1 fruit fly cellular context compared by ENCODE assay signal in genomic region chrX:3108903-3109302, dm6.
TF ChIP-seq lines count a peak whose summit lies in the region.

No protein-coding gene starts in this region.

TF ChIP-seq in whole organism, embryonic, 481 proteins besides CTCF, POLR2A, EP300 and RAD21 (continued from another document):
- TF ChIP-seq al (GFP tag; IDR thresholded peaks at IDR 0.05; lab: Robert Waterston, UW) = peak; percentile 29; the same call in 1 of the 2 replicates
- peak; percentile 15 for TF ChIP-seq CG13424 (tag; optimal IDR thresholded peaks at IDR 0.05; lab: Kevin White, UChicago)
- TF ChIP-seq CG2116 (GFP tag; optimal IDR thresholded peaks at IDR 0.05; lab: Kevin White, UChicago) = no peak
- TF ChIP-seq Taf1 (GFP tag; IDR thresholded peaks at IDR 0.05; lab: Robert Waterston, UW) = 0 out of 2 replicates have a peak, but pooled peaks have one; percentile 13
- TF ChIP-seq Mad (GFP tag; optimal IDR thresholded peaks at IDR 0.05; lab: Kevin White, UChicago) = no peak
- TF ChIP-seq Xbp1 (GFP tag; optimal IDR thresholded peaks at IDR 0.05; lab: Kevin White, UChicago) = peak; percentile 54
- peak; percentile 68 for TF ChIP-seq tgo (GFP tag; IDR thresholded peaks at IDR 0.05; lab: Robert Waterston, UW)
- peak; percentile 52 for TF ChIP-seq Atf6 (GFP tag; IDR thresholded peaks at IDR 0.05; lab: Robert Waterston, UW)
- TF ChIP-seq CG1832 (GFP tag; optimal IDR thresholded peaks at IDR 0.05; lab: Kevin White, UChicago) = no peak
- no peak for TF ChIP-seq CG18599 (GFP tag; optimal IDR thresholded peaks at IDR 0.05; lab: Kevin White, UChicago)
- peak in 1 of 2 experiments; percentile 59 for TF ChIP-seq dpn (GFP tag; optimal IDR thresholded peaks at IDR 0.05; lab: Kevin White, UChicago)
- TF ChIP-seq yki (optimal IDR thresholded peaks at IDR 0.05; lab: Kevin White, UChicago) = no peak
- TF ChIP-seq shn (GFP tag; optimal IDR thresholded peaks at IDR 0.05; lab: Kevin White, UChicago) = no peak
- peak; percentile 67 for TF ChIP-seq CG31441 (GFP tag; IDR thresholded peaks at IDR 0.05; lab: Robert Waterston, UW)
- peak; percentile 61 for TF ChIP-seq CG9817 (tag; optimal IDR thresholded peaks at IDR 0.05; lab: Kevin White, UChicago)
- TF ChIP-seq Lim3 (GFP tag; IDR thresholded peaks at IDR 0.05; lab: Robert Waterston, UW) = no peak
- peak; percentile 64 for TF ChIP-seq CG9932 (GFP tag; IDR thresholded peaks at IDR 0.05; lab: Robert Waterston, UW)
- TF ChIP-seq CG1647 (GFP tag; optimal IDR thresholded peaks at IDR 0.05; lab: Kevin White, UChicago) = no peak
- peak; percentile 25 for TF ChIP-seq ewg (GFP tag; optimal IDR thresholded peaks at IDR 0.05; lab: Kevin White, UChicago)
- TF ChIP-seq CG12659 (GFP tag; optimal IDR thresholded peaks at IDR 0.05; lab: Kevin White, UChicago) = peak; percentile 12
- peak; percentile 31; the same call in 1 of the 2 replicates for TF ChIP-seq peb (GFP tag; IDR thresholded peaks at IDR 0.05; lab: Robert Waterston, UW)
- TF ChIP-seq wdn (GFP tag; IDR thresholded peaks at IDR 0.05; lab: Robert Waterston, UW) = 0 out of 2 replicates have a peak, but pooled peaks have one; percentile 9
- 0 out of 3 replicates have a peak, but pooled peaks have one; percentile 47 for TF ChIP-seq ci (GFP tag; IDR thresholded peaks at IDR 0.05; lab: Robert Waterston, UW)
- peak; percentile 38 for TF ChIP-seq CG4404 (GFP tag; IDR thresholded peaks at IDR 0.05; lab: Robert Waterston, UW)
- peak; percentile 6 to 70 for TF ChIP-seq bsh (GFP tag; optimal IDR thresholded peaks at IDR 0.05; lab: Kevin White, UChicago)
- no peak for TF ChIP-seq ems (GFP tag; optimal IDR thresholded peaks at IDR 0.05; lab: Kevin White, UChicago)
- 0 out of 3 replicates have a peak, but pooled peaks have one; percentile 41 for TF ChIP-seq CG7357 (GFP tag; IDR thresholded peaks at IDR 0.05; lab: Robert Waterston, UW)
- TF ChIP-seq dysf (GFP tag; IDR thresholded peaks at IDR 0.05; lab: Robert Waterston, UW) = peak; percentile 78
- no peak for TF ChIP-seq CG12071 (GFP tag; optimal IDR thresholded peaks at IDR 0.05; lab: Kevin White, UChicago)
- no peak for TF ChIP-seq CG10321 (GFP tag; IDR thresholded peaks at IDR 0.05; lab: Robert Waterston, UW)
- no peak for TF ChIP-seq kni (GFP tag; optimal IDR thresholded peaks at IDR 0.05; lab: Kevin White, UChicago)
- peak; percentile 56 for TF ChIP-seq CG30403 (GFP tag; optimal IDR thresholded peaks at IDR 0.05; lab: Kevin White, UChicago)
- no peak for TF ChIP-seq CG8388 (GFP tag; optimal IDR thresholded peaks at IDR 0.05; lab: Kevin White, UChicago)
- TF ChIP-seq CG8924 (tag; optimal IDR thresholded peaks at IDR 0.05; lab: Kevin White, UChicago) = peak; percentile 39
- TF ChIP-seq Rfx (GFP tag; IDR thresholded peaks at IDR 0.05; lab: Robert Waterston, UW) = peak; percentile 70
- peak; percentile 79 for TF ChIP-seq slbo (GFP tag; IDR thresholded peaks at IDR 0.05; lab: Robert Waterston, UW)
- TF ChIP-seq CG2120 (GFP tag; optimal IDR thresholded peaks at IDR 0.05; lab: Kevin White, UChicago) = peak; percentile 40
- peak; percentile 53 for TF ChIP-seq dmrt99B (tag; optimal IDR thresholded peaks at IDR 0.05; lab: Kevin White, UChicago)
- TF ChIP-seq ato (GFP tag; IDR thresholded peaks at IDR 0.05; lab: Robert Waterston, UW; ENCODE audit: partially characterized antibody) = no peak
- TF ChIP-seq Bteb2 (GFP tag; optimal IDR thresholded peaks at IDR 0.05; lab: Kevin White, UChicago) = no peak
- TF ChIP-seq pb (GFP tag; optimal IDR thresholded peaks at IDR 0.05; lab: Kevin White, UChicago) = no peak
- TF ChIP-seq sim (GFP tag; IDR thresholded peaks at IDR 0.05; lab: Robert Waterston, UW) = no peak
- TF ChIP-seq gsb-n (tag; optimal IDR thresholded peaks at IDR 0.05; lab: Kevin White, UChicago) = peak; percentile 40
- no peak for TF ChIP-seq CG9797 (GFP tag; optimal IDR thresholded peaks at IDR 0.05; lab: Kevin White, UChicago)
- no peak for TF ChIP-seq CG13296 (GFP tag; optimal IDR thresholded peaks at IDR 0.05; lab: Kevin White, UChicago)
- TF ChIP-seq lbe (GFP tag; optimal IDR thresholded peaks at IDR 0.05; lab: Kevin White, UChicago) = no peak
